Worm (Caenorhabditis elegans) whole organism, early embryonic: ENCODE data around the gene lgmn-1.

Experiments
- B0310.2 ChIP-seq: sonication (generic microtip); optimal IDR thresholded peaks from 2 replicates; lab custom pipeline; 2016; ENCODE audit warnings: mild to moderate bottlenecking, missing genetic modification characterization, missing compliant biosample characterization
- F13C5.2 ChIP-seq: sonication (generic microtip); optimal IDR thresholded peaks from 2 replicates; lab custom pipeline; 2017; ENCODE audit warnings: mild to moderate bottlenecking, missing genetic modification characterization, inconsistent platforms, missing compliant biosample characterization
- aly-1 ChIP-seq: sonication (generic microtip); optimal IDR thresholded peaks from 2 replicates; lab custom pipeline; 2016; ENCODE audit warnings: missing genetic modification characterization, missing compliant biosample characterization
- ama-1 ChIP-seq: fragments of 150-350 bp; optimal IDR thresholded peaks from 2 replicates; lab custom pipeline; 2014
- ceh-13 ChIP-seq: fragments of 200-800 bp; sonication (Bioruptor generic); optimal IDR thresholded peaks from 2 replicates; lab custom pipeline; 2018; ENCODE audit warnings: mild to moderate bottlenecking, missing genetic modification characterization, missing compliant biosample characterization
- ceh-36 ChIP-seq: sonication (generic microtip); optimal IDR thresholded peaks from 2 replicates; lab custom pipeline; 2016; ENCODE audit warnings: missing genetic modification characterization, inconsistent platforms, missing compliant biosample characterization
- ets-7 ChIP-seq: sonication (generic microtip); optimal IDR thresholded peaks from 2 replicates; lab custom pipeline; 2016; ENCODE audit warnings: missing genotype, missing genetic modification characterization, missing compliant biosample characterization
- flt-1 ChIP-seq: fragments of 200-800 bp; sonication (Bioruptor generic); IDR thresholded peaks from 2 replicates; pipeline ENCODE4 v1.3.6; 2022; ENCODE audit warnings: missing genetic modification characterization, missing compliant biosample characterization
- hmbx-1 ChIP-seq: sonication (generic microtip); optimal IDR thresholded peaks from 2 replicates; lab custom pipeline; 2016; ENCODE audit warnings: mild to moderate bottlenecking, missing genetic modification characterization, missing compliant biosample characterization
- hmg-4 ChIP-seq: fragments of 200-800 bp; sonication (Bioruptor generic); optimal IDR thresholded peaks from 2 replicates; lab custom pipeline; 2018; ENCODE audit warnings: mild to moderate bottlenecking, missing genetic modification characterization, missing compliant biosample characterization
- hnd-1 ChIP-seq: sonication (generic microtip); optimal IDR thresholded peaks from 2 replicates; lab custom pipeline; 2016; ENCODE audit warnings: missing genetic modification characterization, missing compliant biosample characterization
- pes-1 ChIP-seq: fragments of 200-800 bp; sonication (Bioruptor generic); IDR thresholded peaks from 2 replicates; pipeline ENCODE4 v1.3.6; 2022; ENCODE audit warnings: missing genetic modification reagents, missing genetic modification characterization, missing compliant biosample characterization
- scrt-1 ChIP-seq: fragments of 200-800 bp; sonication (Bioruptor generic); IDR thresholded peaks from 2 replicates; pipeline ENCODE4 v1.3.6; 2022; ENCODE audit warnings: missing genetic modification characterization, missing compliant biosample characterization
- sea-1 ChIP-seq: fragments of 200-800 bp; sonication (Bioruptor generic); conservative IDR thresholded peaks from 2 replicates; pipeline ENCODE4 v1.3.6; 2022; ENCODE audit warnings: missing genetic modification characterization, missing compliant biosample characterization
- tbx-11 ChIP-seq: fragments of 200-800 bp; sonication (Bioruptor generic); IDR thresholded peaks from 2 replicates; pipeline ENCODE4 v1.3.6; 2022; ENCODE audit warnings: missing genetic modification characterization, missing compliant biosample characterization
- tbx-37 ChIP-seq: fragments of 200-800 bp; sonication (Bioruptor generic); conservative IDR thresholded peaks from 2 replicates; pipeline ENCODE4 v1.3.6; 2022; ENCODE audit warnings: missing genetic modification reagents, missing genetic modification characterization, missing compliant biosample characterization
- tra-4 ChIP-seq: sonication (generic microtip); optimal IDR thresholded peaks from 2 replicates; lab custom pipeline; 2017; ENCODE audit warnings: missing genetic modification characterization, missing compliant biosample characterization

Gene lgmn-1

ce11 chrV:12517757-12518156, 4.9 kb downstream of the lgmn-1 start:
- TF ChIP-seq ceh-13 (GFP tag; lab: Kevin White, UChicago), result no peak
- no peak for TF ChIP-seq scrt-1 (GFP tag; lab: Robert Waterston, UW)
- no peak for TF ChIP-seq ceh-36 (tag; lab: Kevin White, UChicago)
- no peak for TF ChIP-seq hmg-4 (GFP tag; lab: Kevin White, UChicago)
- TF ChIP-seq hnd-1, result no peak
- TF ChIP-seq B0310.2 (tag; lab: Kevin White, UChicago), result no peak
- no peak for TF ChIP-seq flt-1 (GFP tag; lab: Robert Waterston, UW)
- TF ChIP-seq ama-1, result no peak

ce11 chrV:12518770-12519169, 5.9 kb downstream of the lgmn-1 start:
- TF ChIP-seq aly-1 (tag; lab: Kevin White, UChicago), result no peak
- TF ChIP-seq ceh-36 (tag; lab: Kevin White, UChicago), result no peak
- no peak for TF ChIP-seq ama-1
- no peak for TF ChIP-seq tra-4 (tag; lab: Kevin White, UChicago)
- TF ChIP-seq hnd-1, result no peak
- no peak for TF ChIP-seq tbx-37 (GFP tag; lab: Robert Waterston, UW)
- no peak for TF ChIP-seq B0310.2 (tag; lab: Kevin White, UChicago)
- TF ChIP-seq hmg-4 (GFP tag; lab: Kevin White, UChicago), result no peak
- TF ChIP-seq scrt-1 (GFP tag; lab: Robert Waterston, UW), result no peak
- no peak for TF ChIP-seq pes-1 (GFP tag; lab: Robert Waterston, UW)
- TF ChIP-seq hmbx-1 (tag; lab: Kevin White, UChicago), result no peak
- TF ChIP-seq flt-1 (GFP tag; lab: Robert Waterston, UW), result no peak
- no peak for TF ChIP-seq tbx-11 (GFP tag; lab: Robert Waterston, UW)
- TF ChIP-seq sea-1 (GFP tag; lab: Robert Waterston, UW), result no peak
- TF ChIP-seq F13C5.2 (tag; lab: Kevin White, UChicago), result no peak
- no peak for TF ChIP-seq ceh-13 (GFP tag; lab: Kevin White, UChicago)
- TF ChIP-seq ets-7 (tag; lab: Kevin White, UChicago), result no peak

DNA sequence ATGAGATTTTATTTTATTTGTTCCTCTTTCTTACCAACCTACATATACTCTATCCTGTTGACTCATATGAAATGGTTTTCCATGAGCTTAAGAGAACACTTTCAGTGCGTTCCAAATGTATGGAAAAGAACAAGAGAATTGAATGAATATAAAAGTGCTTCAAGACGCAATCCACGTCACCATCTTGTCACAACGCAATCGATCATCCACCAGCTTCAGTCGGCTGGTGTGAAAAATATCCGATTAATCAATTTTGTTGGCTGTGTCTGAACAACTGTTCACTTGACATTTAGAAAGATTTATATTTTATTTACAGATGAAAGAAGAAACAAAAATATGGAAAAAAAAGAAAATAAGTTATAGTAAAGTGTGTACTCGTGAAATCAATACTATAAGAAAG, 10.5 kb downstream of the lgmn-1 start:
- TF ChIP-seq flt-1 (GFP tag; lab: Robert Waterston, UW) (no peak), ama-1 (no peak), aly-1 (tag; lab: Kevin White, UChicago) (no peak), hmbx-1 (tag; lab: Kevin White, UChicago) (no peak), ceh-13 (GFP tag; lab: Kevin White, UChicago) (no peak), tbx-37 (GFP tag; lab: Robert Waterston, UW) (no peak)

- no peak for TF ChIP-seq tbx-11 (GFP tag; lab: Robert Waterston, UW)
- TF ChIP-seq ets-7 (tag; lab: Kevin White, UChicago), result no peak
- TF ChIP-seq tra-4 (tag; lab: Kevin White, UChicago), result no peak
- no peak for TF ChIP-seq ceh-36 (tag; lab: Kevin White, UChicago)
- no peak for TF ChIP-seq ama-1
- no peak for TF ChIP-seq pes-1 (GFP tag; lab: Robert Waterston, UW)
These were observed 12.7 kb downstream of the lgmn-1 start, which contains the start of gene dyf-4 for ce11 chrV:12525526-12525925. Gene dyf-4 (minus strand): TSS chrV:12525738.

- TF ChIP-seq ama-1 (no peak), F13C5.2 (tag; lab: Kevin White, UChicago) (no peak), hnd-1 (no peak), aly-1 (tag; lab: Kevin White, UChicago) (no peak), tbx-37 (GFP tag; lab: Robert Waterston, UW) (no peak), flt-1 (GFP tag; lab: Robert Waterston, UW) (no peak), ets-7 (tag; lab: Kevin White, UChicago) (no peak), tra-4 (tag; lab: Kevin White, UChicago) (no peak), B0310.2 (tag; lab: Kevin White, UChicago) (no peak)
These were observed 13.3 kb downstream of the lgmn-1 start for ce11 chrV:12526124-12526523.

- no peak for TF ChIP-seq hmbx-1 (tag; lab: Kevin White, UChicago)
- no peak for TF ChIP-seq sea-1 (GFP tag; lab: Robert Waterston, UW)
- no peak for TF ChIP-seq tbx-37 (GFP tag; lab: Robert Waterston, UW)
- TF ChIP-seq B0310.2 (tag; lab: Kevin White, UChicago), result no peak
- TF ChIP-seq hnd-1, result no peak
- TF ChIP-seq tra-4 (tag; lab: Kevin White, UChicago), result no peak
- TF ChIP-seq tbx-11 (GFP tag; lab: Robert Waterston, UW), result no peak
- no peak for TF ChIP-seq ceh-36 (tag; lab: Kevin White, UChicago)
- TF ChIP-seq pes-1 (GFP tag; lab: Robert Waterston, UW), result no peak
- no peak for TF ChIP-seq hmg-4 (GFP tag; lab: Kevin White, UChicago)
- no peak for TF ChIP-seq ets-7 (tag; lab: Kevin White, UChicago)
- no peak for TF ChIP-seq flt-1 (GFP tag; lab: Robert Waterston, UW)
- TF ChIP-seq scrt-1 (GFP tag; lab: Robert Waterston, UW), result no peak
- TF ChIP-seq aly-1 (tag; lab: Kevin White, UChicago), result no peak
- TF ChIP-seq ama-1, result no peak
- TF ChIP-seq F13C5.2 (tag; lab: Kevin White, UChicago), result no peak
- TF ChIP-seq ceh-13 (GFP tag; lab: Kevin White, UChicago), result no peak
These were observed 13.9 kb downstream of the lgmn-1 start, which contains the start of gene F45D3.1 for ce11 chrV:12526758-12527157. Gene F45D3.1 (plus strand): TSS chrV:12527058.

- TF ChIP-seq hmg-4 (GFP tag; lab: Kevin White, UChicago) (no peak), F13C5.2 (tag; lab: Kevin White, UChicago) (no peak), aly-1 (tag; lab: Kevin White, UChicago) (no peak), hnd-1 (no peak), scrt-1 (GFP tag; lab: Robert Waterston, UW) (no peak), B0310.2 (tag; lab: Kevin White, UChicago) (no peak), pes-1 (GFP tag; lab: Robert Waterston, UW) (no peak), tra-4 (tag; lab: Kevin White, UChicago) (no peak), ceh-13 (GFP tag; lab: Kevin White, UChicago) (no peak), ceh-36 (tag; lab: Kevin White, UChicago) (no peak), tbx-11 (GFP tag; lab: Robert Waterston, UW) (no peak), flt-1 (GFP tag; lab: Robert Waterston, UW) (no peak), ets-7 (tag; lab: Kevin White, UChicago) (no peak), tbx-37 (GFP tag; lab: Robert Waterston, UW) (no peak), ama-1 (no peak)
These were observed 16.1 kb downstream of the lgmn-1 start for ce11 chrV:12528919-12529318.
